Worm (Caenorhabditis elegans): ENCODE data around the gene M117.6.

DNA sequence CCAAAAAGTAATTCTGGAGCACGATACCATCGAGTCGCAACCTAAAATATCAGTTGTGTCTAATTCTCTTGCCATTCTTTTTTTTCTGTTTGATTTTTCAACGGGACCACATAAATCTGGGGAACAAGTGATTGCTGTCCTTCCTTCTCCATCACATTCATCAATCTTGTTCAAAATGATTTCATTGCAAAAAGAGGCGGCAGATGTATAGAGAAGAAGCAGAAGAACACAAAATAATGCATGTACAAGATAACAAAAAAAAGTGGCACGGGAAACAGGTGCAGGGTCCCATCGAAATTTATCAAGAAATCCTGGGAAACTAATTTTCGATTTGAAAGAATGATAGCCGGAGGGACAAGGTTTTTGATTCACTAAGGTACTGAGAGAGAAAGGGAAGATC, 28.7 kb downstream of the M117.6 start:
- TF ChIP-seq D1046.2 (GFP tag; IDR thresholded peaks at IDR 0.05): no peak
- no peak for TF ChIP-seq ceh-44 (GFP tag; IDR thresholded peaks at IDR 0.05)
